Worm (Caenorhabditis elegans) whole organism, L2 larva: Measurements from ENCODE around the gene spp-27.

Experiments used
- C34F6.9 ChIP-seq: fragments of 150-350 bp; optimal IDR thresholded peaks from 2 replicates; lab custom pipeline; 2014; ENCODE audit warnings: missing biosample characterization, missing genetic modification characterization
- F13H6.1 ChIP-seq: sonication (generic microtip); optimal IDR thresholded peaks from 2 replicates; lab custom pipeline; 2016; ENCODE audit warnings: missing genetic modification characterization, missing compliant biosample characterization
- Y55F3AM.14 ChIP-seq: fragments of 200-800 bp; sonication (Bioruptor generic); optimal IDR thresholded peaks from 2 replicates; lab custom pipeline; 2018; ENCODE audit warnings: mild to moderate bottlenecking, missing genetic modification characterization, missing compliant biosample characterization
- ZK546.5 ChIP-seq: sonication (generic microtip); optimal IDR thresholded peaks from 2 replicates; lab custom pipeline; 2017; ENCODE audit warnings: missing biosample characterization, missing genetic modification characterization
- ama-1 ChIP-seq: fragments of 150-350 bp; optimal IDR thresholded peaks from 2 replicates; lab custom pipeline; 2018; ENCODE audit warnings: inconsistent platforms
- ceh-82 ChIP-seq: fragments of 150-350 bp; optimal IDR thresholded peaks from 2 replicates; lab custom pipeline; 2014; ENCODE audit warnings: missing biosample characterization, missing genetic modification characterization
- crh-2 ChIP-seq: sonication (generic microtip); optimal IDR thresholded peaks from 2 replicates; lab custom pipeline; 2017; ENCODE audit warnings: missing biosample characterization, missing genetic modification characterization
- egl-27 ChIP-seq: sonication (generic microtip); optimal IDR thresholded peaks from 3 replicates; lab custom pipeline; 2017; ENCODE audit warnings: missing biosample characterization, missing genetic modification reagents, missing genetic modification characterization
- elt-1 ChIP-seq: fragments of 150-350 bp; optimal IDR thresholded peaks from 2 replicates; lab custom pipeline; 2014; ENCODE audit warnings: missing biosample characterization, missing genetic modification characterization
- elt-3 ChIP-seq: sonication (generic microtip); optimal IDR thresholded peaks from 2 replicates; lab custom pipeline; 2017; ENCODE audit warnings: missing biosample characterization, missing genetic modification characterization
- fos-1 ChIP-seq: fragments of 150-350 bp; optimal IDR thresholded peaks from 2 replicates; lab custom pipeline; 2014; ENCODE audit warnings: missing biosample characterization, missing genetic modification characterization
- gmeb-1 ChIP-seq: fragments of 150-350 bp; optimal IDR thresholded peaks from 2 replicates; lab custom pipeline; 2014; ENCODE audit warnings: missing biosample characterization, missing genetic modification characterization
- lin-13 ChIP-seq: fragments of 150-350 bp; optimal IDR thresholded peaks from 2 replicates; lab custom pipeline; 2014; ENCODE audit warnings: missing biosample characterization, missing genetic modification reagents, missing genetic modification characterization
- lsy-2 ChIP-seq, 2 experiments: fragments of 150-350 bp in 1 of 2; sonication (generic microtip) in 1 of 2; optimal IDR thresholded peaks; 2 replicates each; lab custom pipeline; 2014 to 2017; ENCODE audit warnings: missing biosample characterization in 2 of 2, missing genetic modification characterization in 2 of 2
- mbf-1 ChIP-seq: sonication (generic microtip); optimal IDR thresholded peaks from 2 replicates; lab custom pipeline; 2017; ENCODE audit warnings: missing biosample characterization, missing genetic modification characterization
- mdl-1 ChIP-seq, 2 experiments: fragments of 150-350 bp in 1 of 2; sonication (generic microtip) in 1 of 2; optimal IDR thresholded peaks; 2 replicates each; lab custom pipeline; 2017; ENCODE audit warnings: missing biosample characterization in 2 of 2, missing genetic modification characterization in 2 of 2
- nhr-10 ChIP-seq: sonication (generic microtip); optimal IDR thresholded peaks from 2 replicates; lab custom pipeline; 2017; ENCODE audit warnings: missing biosample characterization, missing genetic modification characterization
- nhr-12 ChIP-seq: fragments of 150-350 bp; optimal IDR thresholded peaks from 2 replicates; lab custom pipeline; 2014; ENCODE audit warnings: missing biosample characterization, missing genetic modification characterization
- nhr-129 ChIP-seq: fragments of 150-350 bp; optimal IDR thresholded peaks from 2 replicates; lab custom pipeline; 2014; ENCODE audit warnings: missing biosample characterization, missing genetic modification characterization
- nhr-21 ChIP-seq: fragments of 150-350 bp; optimal IDR thresholded peaks from 2 replicates; lab custom pipeline; 2014; ENCODE audit warnings: missing biosample characterization, missing genetic modification characterization
- nhr-25 ChIP-seq: fragments of 150-350 bp; sonication (generic microtip); optimal IDR thresholded peaks from 3 replicates; lab custom pipeline; 2014; ENCODE audit warnings: missing biosample characterization, missing genetic modification characterization
- nhr-6 ChIP-seq: fragments of 150-350 bp; optimal IDR thresholded peaks from 2 replicates; lab custom pipeline; 2014; ENCODE audit warnings: missing biosample characterization, missing genetic modification characterization
- skn-1 ChIP-seq: sonication (generic microtip); optimal IDR thresholded peaks from 2 replicates; lab custom pipeline; 2017; ENCODE audit warnings: missing biosample characterization, missing genetic modification characterization
- sma-3 ChIP-seq: sonication (generic microtip); optimal IDR thresholded peaks from 2 replicates; lab custom pipeline; 2016; ENCODE audit warnings: missing genetic modification reagents, missing genetic modification characterization, missing compliant biosample characterization
- sma-9 ChIP-seq, 2 experiments: fragments of 150-350 bp in 1 of 2; sonication (generic microtip) in 1 of 2; optimal IDR thresholded peaks; 2 replicates each; lab custom pipeline; 2014 to 2016; ENCODE audit warnings: missing genetic modification characterization in 2 of 2, mild to moderate bottlenecking in 1 of 2, missing biosample characterization in 1 of 2, missing compliant biosample characterization in 1 of 2, missing genetic modification reagents in 1 of 2, moderate library complexity in 1 of 2
- snpc-4 ChIP-seq: fragments of 150-350 bp; optimal IDR thresholded peaks from 2 replicates; lab custom pipeline; 2014; ENCODE audit warnings: missing biosample characterization, missing genetic modification characterization
- unc-39 ChIP-seq: fragments of 150-350 bp; optimal IDR thresholded peaks from 2 replicates; lab custom pipeline; 2014; ENCODE audit warnings: missing biosample characterization, missing genetic modification characterization
- unc-55 ChIP-seq: fragments of 150-350 bp; sonication (generic microtip); optimal IDR thresholded peaks from 3 replicates; lab custom pipeline; 2014; ENCODE audit warnings: missing biosample characterization, missing genetic modification reagents, missing genetic modification characterization
- ztf-1 ChIP-seq: fragments of 200-800 bp; sonication (Bioruptor generic); conservative IDR thresholded peaks from 2 replicates; pipeline ENCODE4 v1.3.6; 2022; ENCODE audit warnings: missing genetic modification characterization, missing compliant biosample characterization
- ztf-4 ChIP-seq: fragments of 150-350 bp; optimal IDR thresholded peaks from 2 replicates; lab custom pipeline; 2014; ENCODE audit warnings: missing biosample characterization, missing genetic modification characterization

Gene spp-27

DNA sequence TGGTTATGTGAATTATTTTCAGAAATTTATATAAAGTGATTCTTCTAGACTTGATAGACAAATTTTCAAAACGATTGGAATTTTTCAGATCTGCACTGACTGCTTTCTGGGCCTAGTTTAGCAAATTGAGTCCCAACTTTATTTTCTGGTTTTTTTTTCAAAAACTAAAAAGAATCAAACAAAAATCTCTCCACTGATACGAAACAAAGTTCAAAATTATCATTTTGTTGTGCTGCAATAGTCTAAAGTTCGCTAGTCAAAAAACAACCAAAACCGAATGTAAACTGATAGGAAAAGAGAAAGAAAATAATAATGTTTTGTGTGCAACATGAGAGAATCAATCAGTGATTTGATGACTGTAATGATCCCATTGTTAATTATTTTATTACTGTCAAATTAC, 7.1 kb downstream of the spp-27 start, which contains the start of gene lipl-4:
TSS of gene lipl-4 (plus strand) at position 301 of the 400 bp plus-strand sequence.
- TF ChIP-seq mbf-1 (tag; lab: Kevin White, UChicago) (no peak), unc-39 (tag; lab: Kevin White, UChicago) (no peak), crh-2 (no peak), ama-1 (no peak), lin-13 (GFP tag; lab: Kevin White, UChicago) (no peak)

- TF ChIP-seq nhr-25 (tag; lab: Kevin White, UChicago) (no peak), nhr-10 (tag; lab: Kevin White, UChicago) (no peak), ama-1 (no peak), gmeb-1 (tag; lab: Kevin White, UChicago) (no peak), unc-55 (GFP tag; lab: Kevin White, UChicago) (no peak), elt-1 (tag; lab: Kevin White, UChicago) (no peak), C34F6.9 (tag; lab: Kevin White, UChicago) (no peak), sma-3 (GFP tag; lab: Kevin White, UChicago) (no peak), mdl-1 (tag; optimal IDR thresholded peaks at IDR 0.05; lab: Kevin White, UChicago) (no peak), ztf-4 (tag; lab: Kevin White, UChicago) (no peak), unc-39 (tag; lab: Kevin White, UChicago) (no peak), nhr-6 (tag; lab: Kevin White, UChicago) (no peak)
Measured at ce11 chrV:6549148-6549547, 7.8 kb downstream of the spp-27 start, which contains the start of gene K04A8.20. Gene K04A8.20 (plus strand): TSS chrV:6549448.

DNA sequence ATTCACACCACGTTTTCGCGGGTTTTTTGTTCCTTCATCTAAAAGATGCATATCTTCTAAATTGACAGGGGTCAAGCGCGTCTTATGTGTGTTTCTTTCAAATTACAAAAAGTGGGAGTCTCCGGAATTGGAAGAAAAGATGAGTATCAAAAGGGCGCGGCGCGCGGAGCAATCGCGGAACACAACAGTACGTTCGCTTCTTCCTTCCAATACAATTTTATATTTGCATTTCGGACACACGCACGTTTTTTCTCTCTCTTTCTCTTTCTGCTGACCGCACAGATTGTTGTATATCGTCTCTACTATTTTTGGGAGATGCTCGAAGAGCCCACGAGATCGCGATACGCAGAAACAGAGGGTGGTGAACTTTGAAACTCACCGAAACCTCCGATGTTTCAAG, 8.6 kb downstream of the spp-27 start:
- TF ChIP-seq nhr-129 (tag; lab: Kevin White, UChicago): no peak
- TF ChIP-seq mbf-1 (tag; lab: Kevin White, UChicago): no peak
- TF ChIP-seq F13H6.1 (tag; lab: Kevin White, UChicago): no peak
- TF ChIP-seq lsy-2 (tag; optimal IDR thresholded peaks at IDR 0.05; lab: Kevin White, UChicago): no peak
- TF ChIP-seq skn-1 (tag; lab: Kevin White, UChicago): no peak
- TF ChIP-seq ceh-82 (tag; lab: Kevin White, UChicago): no peak
- TF ChIP-seq nhr-12 (tag; lab: Kevin White, UChicago): no peak
- no peak for TF ChIP-seq mdl-1 (tag; optimal IDR thresholded peaks at IDR 0.05; lab: Kevin White, UChicago)
- TF ChIP-seq elt-1 (tag; lab: Kevin White, UChicago): no peak
- no peak for TF ChIP-seq elt-3 (tag; lab: Kevin White, UChicago)
- TF ChIP-seq egl-27 (tag; lab: Kevin White, UChicago): no peak
- TF ChIP-seq lin-13 (GFP tag; lab: Kevin White, UChicago): no peak
- TF ChIP-seq ZK546.5 (tag; lab: Kevin White, UChicago): no peak
- TF ChIP-seq Y55F3AM.14 (GFP tag; lab: Kevin White, UChicago): no peak
- TF ChIP-seq ztf-4 (tag; lab: Kevin White, UChicago): no peak
- TF ChIP-seq snpc-4 (tag; lab: Kevin White, UChicago): no peak
- no peak for TF ChIP-seq ztf-1
- TF ChIP-seq nhr-6 (tag; lab: Kevin White, UChicago): no peak
- TF ChIP-seq, all 48 proteins: peak for 0

ce11 chrV:6546450-6547171, 10.3 kb downstream of the spp-27 start, which contains the start of gene dre-1:
Gene dre-1 (minus strand): TSS chrV:6546500.
- TF ChIP-seq fos-1 (tag; lab: Kevin White, UChicago) (peak; percentile 82), unc-55 (GFP tag; lab: Kevin White, UChicago) (peak; percentile 8), ceh-82 (tag; lab: Kevin White, UChicago) (no peak), crh-2 (peak; percentile 6), ztf-1 (no peak)

DNA sequence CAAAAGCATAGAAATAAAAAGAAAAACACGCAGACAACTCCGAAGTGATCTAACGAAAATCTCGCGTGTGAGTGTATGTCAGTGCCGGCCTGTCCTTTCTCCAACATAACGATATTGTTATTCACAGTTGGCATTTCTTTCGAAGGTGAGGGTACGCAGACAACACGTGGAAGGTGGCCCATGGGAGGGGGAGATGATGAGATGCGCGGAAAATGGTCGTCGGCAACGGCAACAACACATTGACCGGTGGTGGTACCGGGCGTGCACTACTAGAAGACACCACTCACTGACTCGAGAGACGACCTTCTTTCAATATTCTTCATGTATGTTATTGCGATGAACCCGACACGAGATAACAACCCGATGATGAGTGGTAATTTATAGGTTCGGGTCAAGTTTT, 11.9 kb downstream of the spp-27 start:
- peak; percentile 8 for TF ChIP-seq fos-1 (tag; lab: Kevin White, UChicago)
- no peak for TF ChIP-seq nhr-21 (tag; lab: Kevin White, UChicago)
- TF ChIP-seq sma-9 (GFP tag; optimal IDR thresholded peaks at IDR 0.05; lab: Kevin White, UChicago): peak; percentile 30
- no peak for TF ChIP-seq sma-9 (tag; optimal IDR thresholded peaks at IDR 0.05; lab: Kevin White, UChicago)
- TF ChIP-seq sma-3 (GFP tag; lab: Kevin White, UChicago): peak; percentile 4
